Worm (Caenorhabditis elegans): Measurements from ENCODE around the gene nhr-291.
A peak's percentile ranks its signal among the peaks of the same experiment; 100 is the strongest.

Gene nhr-291

ce11 chrV:15298597-15298996 is 20.2 kb upstream of the nhr-291 start, which contains the start of gene cpr-3:
Gene cpr-3 (minus strand): TSS chrV:15298700.
- no peak for TF ChIP-seq nhr-10 (tag; optimal IDR thresholded peaks at IDR 0.05)
- no peak for TF ChIP-seq nhr-21 (tag; optimal IDR thresholded peaks at IDR 0.05)
- no peak for TF ChIP-seq nhr-12 (tag; optimal IDR thresholded peaks at IDR 0.05)
- no peak for TF ChIP-seq unc-55 (GFP tag; optimal IDR thresholded peaks at IDR 0.05)
- TF ChIP-seq nhr-25 (tag; optimal IDR thresholded peaks at IDR 0.05): no peak
- peak; percentile 64 for TF ChIP-seq crh-2 (tag; optimal IDR thresholded peaks at IDR 0.05)
- TF ChIP-seq R02D3.7 (tag; optimal IDR thresholded peaks at IDR 0.05): no peak
- TF ChIP-seq sma-9 (GFP tag; optimal IDR thresholded peaks at IDR 0.05): no peak
- no peak for TF ChIP-seq sma-9 (tag; optimal IDR thresholded peaks at IDR 0.05)
- peak; percentile 8 for TF ChIP-seq sma-3 (GFP tag; optimal IDR thresholded peaks at IDR 0.05)
- peak; percentile 75 for TF ChIP-seq skn-1 (tag; optimal IDR thresholded peaks at IDR 0.05)
- no peak for TF ChIP-seq blmp-1 (tag; optimal IDR thresholded peaks at IDR 0.05; ENCODE audit: insufficient read depth)
- TF ChIP-seq gmeb-1 (tag; optimal IDR thresholded peaks at IDR 0.05): peak; percentile 64
- no peak for TF ChIP-seq mbf-1 (tag; optimal IDR thresholded peaks at IDR 0.05)
- no peak for TF ChIP-seq lsy-2 (tag; optimal IDR thresholded peaks at IDR 0.05)
- TF ChIP-seq ZK546.5 (tag; optimal IDR thresholded peaks at IDR 0.05): no peak
- peak; percentile 100 for TF ChIP-seq fos-1 (tag; optimal IDR thresholded peaks at IDR 0.05)
- no peak for TF ChIP-seq nhr-129 (tag; optimal IDR thresholded peaks at IDR 0.05)

ce11 chrV:15303625-15304024 is 15.1 kb upstream of the nhr-291 start, which contains the start of gene srx-48:
Gene srx-48 (minus strand): TSS chrV:15303725.
- TF ChIP-seq dmd-4 (tag; optimal IDR thresholded peaks at IDR 0.05): no peak
- no peak for TF ChIP-seq nhr-10 (tag; optimal IDR thresholded peaks at IDR 0.05)
- no peak for TF ChIP-seq skn-1 (tag; optimal IDR thresholded peaks at IDR 0.05)
- no peak for TF ChIP-seq sma-3 (GFP tag; optimal IDR thresholded peaks at IDR 0.05)
- TF ChIP-seq nhr-77 (tag; optimal IDR thresholded peaks at IDR 0.05): no peak
- TF ChIP-seq nhr-21 (tag; optimal IDR thresholded peaks at IDR 0.05): no peak
- no peak for TF ChIP-seq lin-39 (tag; optimal IDR thresholded peaks at IDR 0.05)
- TF ChIP-seq alr-1 (tag; optimal IDR thresholded peaks at IDR 0.05): no peak
- no peak for TF ChIP-seq unc-39 (tag; optimal IDR thresholded peaks at IDR 0.05)
- TF ChIP-seq lin-11 (tag; optimal IDR thresholded peaks at IDR 0.05): no peak
- no peak for TF ChIP-seq nhr-237 (tag; optimal IDR thresholded peaks at IDR 0.05)
- no peak for TF ChIP-seq zag-1 (tag; optimal IDR thresholded peaks at IDR 0.05)
- TF ChIP-seq ztf-1 (GFP tag; conservative IDR thresholded peaks at IDR 0.05): no peak
- TF ChIP-seq C34F6.9 (tag; optimal IDR thresholded peaks at IDR 0.05): no peak
- TF ChIP-seq nhr-12 (tag; optimal IDR thresholded peaks at IDR 0.05): no peak
- TF ChIP-seq nhr-129 (tag; optimal IDR thresholded peaks at IDR 0.05): no peak
- TF ChIP-seq nhr-11 (tag; optimal IDR thresholded peaks at IDR 0.05): no peak
- TF ChIP-seq blmp-1 (tag; optimal IDR thresholded peaks at IDR 0.05; ENCODE audit: insufficient read depth): no peak
- no peak for TF ChIP-seq nhr-25 (tag; optimal IDR thresholded peaks at IDR 0.05)

- no peak for TF ChIP-seq lin-11 (tag; optimal IDR thresholded peaks at IDR 0.05)
- TF ChIP-seq nhr-129 (tag; optimal IDR thresholded peaks at IDR 0.05): no peak
- no peak for TF ChIP-seq sem-4 (tag; optimal IDR thresholded peaks at IDR 0.05)
- TF ChIP-seq unc-39 (tag; optimal IDR thresholded peaks at IDR 0.05): no peak
- no peak for TF ChIP-seq nhr-23 (tag; optimal IDR thresholded peaks at IDR 0.05)
- no peak for TF ChIP-seq peb-1 (tag; optimal IDR thresholded peaks at IDR 0.05)
- TF ChIP-seq ZK546.5 (tag; optimal IDR thresholded peaks at IDR 0.05): no peak
- no peak for TF ChIP-seq nhr-21 (tag; optimal IDR thresholded peaks at IDR 0.05)
- no peak for TF ChIP-seq R02D3.7 (tag; optimal IDR thresholded peaks at IDR 0.05)
- no peak for TF ChIP-seq ztf-4 (tag; optimal IDR thresholded peaks at IDR 0.05)
- no peak for TF ChIP-seq nhr-237 (tag; optimal IDR thresholded peaks at IDR 0.05)
- no peak for TF ChIP-seq nhr-77 (tag; optimal IDR thresholded peaks at IDR 0.05)
- no peak for TF ChIP-seq elt-1 (tag; optimal IDR thresholded peaks at IDR 0.05)
- TF ChIP-seq unc-62 (GFP tag; optimal IDR thresholded peaks at IDR 0.05): no peak
These were observed 13.3 kb upstream of the nhr-291 start, which contains the start of gene T26H8.5 for ce11 chrV:15305502-15305901. Gene T26H8.5 (minus strand): TSS chrV:15305602.

ce11 chrV:15306745-15307144 is 12.0 kb upstream of the nhr-291 start, which contains the start of gene T26H8.4:
Gene T26H8.4 (minus strand): TSS chrV:15306845.
- no peak for TF ChIP-seq C34F6.9 (tag; optimal IDR thresholded peaks at IDR 0.05)
- TF ChIP-seq unc-62 (GFP tag; optimal IDR thresholded peaks at IDR 0.05): no peak
- TF ChIP-seq peb-1 (tag; optimal IDR thresholded peaks at IDR 0.05): no peak
- no peak for TF ChIP-seq ztf-1 (GFP tag; conservative IDR thresholded peaks at IDR 0.05)
- no peak for TF ChIP-seq sem-4 (tag; optimal IDR thresholded peaks at IDR 0.05)
- TF ChIP-seq F13H6.1 (tag; optimal IDR thresholded peaks at IDR 0.05): no peak
- no peak for TF ChIP-seq elt-1 (tag; optimal IDR thresholded peaks at IDR 0.05)
- TF ChIP-seq elt-3 (tag; optimal IDR thresholded peaks at IDR 0.05): no peak
- TF ChIP-seq fos-1 (tag; optimal IDR thresholded peaks at IDR 0.05): no peak
- TF ChIP-seq crh-2 (tag; optimal IDR thresholded peaks at IDR 0.05): no peak
- no peak for TF ChIP-seq gmeb-1 (tag; optimal IDR thresholded peaks at IDR 0.05)
- TF ChIP-seq nhr-11 (tag; optimal IDR thresholded peaks at IDR 0.05): no peak
- TF ChIP-seq sma-9 (GFP tag; optimal IDR thresholded peaks at IDR 0.05): no peak
- TF ChIP-seq sma-9 (tag; optimal IDR thresholded peaks at IDR 0.05): no peak
- no peak for TF ChIP-seq sma-3 (GFP tag; optimal IDR thresholded peaks at IDR 0.05)

Data from whole organism, L2 larva.